Worm (Caenorhabditis elegans): ENCODE measurements around the gene set-15.

Gene set-15

ce11 chrIV:4745422-4745821 is 34.6 kb downstream of the set-15 start, which contains the start of gene timm-17B.1 (continued):
- TF ChIP-seq pha-4 (tag; optimal IDR thresholded peaks at IDR 0.05) (no peak), ceh-27 (GFP tag; optimal IDR thresholded peaks at IDR 0.05) (no peak), xnd-1 (tag; optimal IDR thresholded peaks at IDR 0.05) (peak; percentile 51), F52B5.7 (tag; optimal IDR thresholded peaks at IDR 0.05) (no peak), nfya-2 (GFP tag; IDR thresholded peaks at IDR 0.05) (no peak), nhr-27 (tag; optimal IDR thresholded peaks at IDR 0.05) (no peak), lsy-27 (tag; optimal IDR thresholded peaks at IDR 0.05; ENCODE audit: borderline replicate concordance, insufficient read depth) (no peak), lag-1 (GFP tag; IDR thresholded peaks at IDR 0.05) (no peak), attf-5 (GFP tag; optimal IDR thresholded peaks at IDR 0.05) (peak; percentile 17), ceh-91 (GFP tag; IDR thresholded peaks at IDR 0.05) (no peak), attf-6 (GFP tag; IDR thresholded peaks at IDR 0.05) (no peak), snpc-1.1 (tag; optimal IDR thresholded peaks at IDR 0.05; ENCODE audit: insufficient read depth) (peak; percentile 58), hlh-26 (GFP tag; conservative IDR thresholded peaks at IDR 0.05) (no peak), ZK185.1 (tag; optimal IDR thresholded peaks at IDR 0.05; ENCODE audit: poor library complexity, severe bottlenecking) (peak; percentile 49), F49E8.2 (tag; optimal IDR thresholded peaks at IDR 0.05; ENCODE audit: insufficient read depth) (no peak), somi-1 (GFP tag; optimal IDR thresholded peaks at IDR 0.05) (no peak), tbx-9 (tag; optimal IDR thresholded peaks at IDR 0.05; ENCODE audit: borderline replicate concordance) (no peak), F22D6.2 (tag; optimal IDR thresholded peaks at IDR 0.05) (no peak), aptf-3 (GFP tag; IDR thresholded peaks at IDR 0.05) (no peak), cebp-1 (GFP tag; IDR thresholded peaks at IDR 0.05) (no peak), cebp-1 (tag; optimal IDR thresholded peaks at IDR 0.05) (peak; percentile 62), B0336.3 (GFP tag; IDR thresholded peaks at IDR 0.05) (0 out of 2 replicates have a peak, but pooled peaks have one; percentile 50), Y56A3A.18 (GFP tag; IDR thresholded peaks at IDR 0.05) (peak; percentile 29; the same call in 1 of the 2 replicates), die-1 (tag; optimal IDR thresholded peaks at IDR 0.05) (no peak), chd-7 (tag; optimal IDR thresholded peaks at IDR 0.05) (no peak), mcd-1 (GFP tag; IDR thresholded peaks at IDR 0.05) (peak; percentile 88), attf-3 (GFP tag; conservative IDR thresholded peaks at IDR 0.05) (no peak), mxl-1 (tag; optimal IDR thresholded peaks at IDR 0.05) (no peak), sptf-2 (GFP tag; optimal IDR thresholded peaks at IDR 0.05) (no peak), C17E4.6 (GFP tag; IDR thresholded peaks at IDR 0.05) (no peak), ztf-26 (tag; optimal IDR thresholded peaks at IDR 0.05) (no peak), snpc-3.4 (tag; optimal IDR thresholded peaks at IDR 0.05) (peak; percentile 19), bed-2 (GFP tag; IDR thresholded peaks at IDR 0.05) (no peak), lir-1 (GFP tag; conservative IDR thresholded peaks at IDR 0.05) (no peak)

ce11 chrIV:4744167-4744566 is 35.9 kb downstream of the set-15 start, which contains the start of gene hoe-1:
Gene hoe-1, minus strand, starts transcription at chrIV:4744267.
- TF ChIP-seq pbrm-1 (GFP tag; IDR thresholded peaks at IDR 0.05) (no peak), lin-35 (GFP tag; optimal IDR thresholded peaks at IDR 0.05) (no peak), rcor-1 (GFP tag; IDR thresholded peaks at IDR 0.05) (no peak), ceh-100 (GFP tag; IDR thresholded peaks at IDR 0.05) (0 out of 2 replicates have a peak, but pooled peaks have one; percentile 32), egrh-3 (GFP tag; IDR thresholded peaks at IDR 0.05) (no peak), ztf-18 (tag; optimal IDR thresholded peaks at IDR 0.05) (peak; percentile 70), B0035.1 (tag; optimal IDR thresholded peaks at IDR 0.05) (no peak), lsy-27 (tag; optimal IDR thresholded peaks at IDR 0.05; ENCODE audit: borderline replicate concordance, insufficient read depth) (no peak), sea-2 (GFP tag; IDR thresholded peaks at IDR 0.05) (no peak), aptf-3 (GFP tag; IDR thresholded peaks at IDR 0.05) (no peak), sdz-38 (tag; optimal IDR thresholded peaks at IDR 0.05) (no peak), somi-1 (GFP tag; optimal IDR thresholded peaks at IDR 0.05) (no peak), rec-8 (tag; optimal IDR thresholded peaks at IDR 0.05) (no peak), F10E7.11 (tag; optimal IDR thresholded peaks at IDR 0.05) (no peak), madf-8 (GFP tag; conservative IDR thresholded peaks at IDR 0.05) (no peak), dpff-1 (tag; optimal IDR thresholded peaks at IDR 0.05) (no peak), zfh-2 (GFP tag; conservative IDR thresholded peaks at IDR 0.05) (no peak), ets-4 (GFP tag; optimal IDR thresholded peaks at IDR 0.05) (no peak), Y56A3A.18 (GFP tag; IDR thresholded peaks at IDR 0.05) (no peak)

Data from whole organism, young adult.